Worm (Caenorhabditis elegans): ENCODE data around the gene fbxa-96.

DNA sequence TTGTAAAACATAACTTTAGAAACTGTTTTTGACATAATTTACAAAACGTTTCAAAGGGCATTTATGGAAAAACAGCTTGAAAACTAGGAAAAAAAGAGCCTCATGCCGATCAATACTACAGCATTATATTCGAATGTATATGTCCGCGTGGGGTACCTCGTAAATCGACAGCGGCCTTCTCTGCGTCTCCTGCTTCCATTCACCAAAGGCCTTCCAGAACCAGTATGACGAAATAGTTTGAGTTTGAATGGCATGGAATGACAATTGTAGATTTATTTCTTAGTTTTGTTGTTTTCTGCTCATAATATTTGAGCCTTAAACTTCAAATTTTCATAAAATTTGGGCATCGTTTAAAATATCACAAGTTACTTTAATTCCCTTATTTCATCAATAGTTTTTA is 14.8 kb downstream of the fbxa-96 start:
- TF ChIP-seq lsy-2 (tag; optimal IDR thresholded peaks at IDR 0.05): no peak
- TF ChIP-seq nhr-76 (tag; optimal IDR thresholded peaks at IDR 0.05): no peak
- no peak for TF ChIP-seq nhr-19 (GFP tag; conservative IDR thresholded peaks at IDR 0.05)
- TF ChIP-seq lin-39 (tag; optimal IDR thresholded peaks at IDR 0.05): no peak
- TF ChIP-seq mdl-1 (tag; optimal IDR thresholded peaks at IDR 0.05): no peak
- TF ChIP-seq skn-1 (tag; optimal IDR thresholded peaks at IDR 0.05): peak; percentile 49
- TF ChIP-seq ama-1 (optimal IDR thresholded peaks at IDR 0.05): no peak

All from whole organism, L1 larva.